Worm (Caenorhabditis elegans): ENCODE measurements around the gene fbxl-5.

DNA sequence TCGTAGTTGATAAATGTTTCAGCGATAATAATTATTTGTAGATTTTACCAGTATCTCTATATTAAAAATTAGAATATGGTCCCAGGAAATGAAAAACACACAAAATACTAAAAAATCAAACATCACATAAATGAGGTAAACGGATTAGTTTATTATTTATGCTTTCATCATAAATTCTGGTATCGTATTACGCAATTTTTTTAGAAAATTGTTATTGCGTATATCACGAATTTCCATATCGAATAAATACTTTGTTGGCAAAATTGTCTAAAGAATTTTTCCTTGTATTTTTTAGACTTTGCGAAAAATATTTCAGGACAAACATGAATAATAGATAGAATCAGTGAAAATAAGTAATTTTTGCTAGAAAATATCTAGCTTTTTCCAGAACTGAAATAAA is 16.5 kb upstream of the fbxl-5 start:
- TF ChIP-seq egl-27 (tag; optimal IDR thresholded peaks at IDR 0.05), result no peak
- TF ChIP-seq ceh-16 (tag; optimal IDR thresholded peaks at IDR 0.05), result no peak
- no peak for TF ChIP-seq pqm-1 (tag; optimal IDR thresholded peaks at IDR 0.05)
- no peak for TF ChIP-seq zag-1 (tag; optimal IDR thresholded peaks at IDR 0.05)
- no peak for TF ChIP-seq snpc-4 (tag; optimal IDR thresholded peaks at IDR 0.05)
- no peak for TF ChIP-seq ztf-11 (tag; optimal IDR thresholded peaks at IDR 0.05)
- no peak for TF ChIP-seq skn-1 (tag; optimal IDR thresholded peaks at IDR 0.05)
- no peak for TF ChIP-seq R02D3.7 (tag; optimal IDR thresholded peaks at IDR 0.05)
- no peak for TF ChIP-seq fos-1 (tag; optimal IDR thresholded peaks at IDR 0.05)

All from whole organism, L3 larva.